Worm (Caenorhabditis elegans) whole organism, midembryonic: ENCODE measurements around the gene ZK643.5.

ENCODE experiments used
- cog-1 ChIP-seq: sonication (generic microtip); optimal IDR thresholded peaks from 2 replicates; lab custom pipeline; 2016; ENCODE audit warnings: missing genetic modification characterization, missing compliant biosample characterization
- flt-1 ChIP-seq: fragments of 200-800 bp; sonication (Bioruptor generic); IDR thresholded peaks from 2 replicates; pipeline ENCODE4 v1.3.6; 2022; ENCODE audit warnings: missing genetic modification characterization, missing compliant biosample characterization
- klf-2 ChIP-seq: fragments of 200-800 bp; sonication (Bioruptor generic); conservative IDR thresholded peaks from 2 replicates; pipeline ENCODE4 v1.3.6; 2022; ENCODE audit warnings: missing genetic modification reagents, missing genetic modification characterization, missing compliant biosample characterization
- ref-1 ChIP-seq: fragments of 200-800 bp; sonication (Bioruptor generic); conservative IDR thresholded peaks from 2 replicates; pipeline ENCODE4 v1.3.6; 2022; ENCODE audit warnings: missing genetic modification reagents, missing genetic modification characterization, missing compliant biosample characterization
- tab-1 ChIP-seq: fragments of 200-800 bp; sonication (Bioruptor generic); IDR thresholded peaks from 2 replicates; pipeline ENCODE4 v1.3.6; 2022; ENCODE audit warnings: missing genetic modification characterization, missing compliant biosample characterization
- ztf-29 ChIP-seq: fragments of 200-800 bp; sonication (Bioruptor generic); IDR thresholded peaks from 2 replicates; pipeline ENCODE4 v1.3.6; 2022; ENCODE audit warnings: missing genetic modification reagents, missing genetic modification characterization, missing compliant biosample characterization

ce11 chrIII:8985461-8985860 is 29.5 kb upstream of the ZK643.5 start:
- TF ChIP-seq cog-1 (no peak), ref-1 (GFP tag; lab: Robert Waterston, UW) (no peak), tab-1 (GFP tag; lab: Robert Waterston, UW) (no peak), ztf-29 (GFP tag; lab: Robert Waterston, UW) (no peak), klf-2 (GFP tag; lab: Robert Waterston, UW) (no peak), flt-1 (GFP tag; lab: Robert Waterston, UW) (no peak)
